Worm (Caenorhabditis elegans): ENCODE data around the gene EEED8.15.

DNA sequence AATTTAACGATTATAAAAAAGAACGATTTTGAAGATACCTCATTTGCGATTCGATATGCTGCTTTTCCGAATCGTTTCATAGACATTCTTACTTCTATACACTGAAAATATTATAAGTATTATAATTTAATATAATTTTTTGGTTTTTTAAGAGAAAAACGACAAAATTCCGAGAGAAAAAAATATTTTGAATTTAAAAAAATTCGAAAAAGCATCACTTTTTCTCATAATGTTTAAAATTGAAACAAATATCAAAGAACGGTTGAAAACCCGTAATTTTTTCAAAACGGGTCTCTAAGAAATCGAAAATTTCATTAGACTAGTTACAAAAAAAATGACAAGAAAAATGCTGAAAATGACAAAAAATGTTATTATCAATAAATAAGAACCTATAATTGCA lies 23.4 kb upstream of the EEED8.15 start, which contains the start of gene pink-1:
- TF ChIP-seq ama-1 (optimal IDR thresholded peaks at IDR 0.05) (no peak), tra-4 (tag; optimal IDR thresholded peaks at IDR 0.05) (no peak), hmbx-1 (tag; optimal IDR thresholded peaks at IDR 0.05) (no peak), scrt-1 (GFP tag; IDR thresholded peaks at IDR 0.05) (no peak)
